Worm (Caenorhabditis elegans): ENCODE measurements around the gene C25H3.17.
A peak's percentile ranks its signal among the peaks of the same experiment; 100 is the strongest.

C25H3.17 gene

ce11 chrII:5701485-5701884, 32.0 kb upstream of the C25H3.17 start (continued):
- no peak for TF ChIP-seq fkh-2 (tag; optimal IDR thresholded peaks at IDR 0.05)
- TF ChIP-seq nhr-25 (tag; optimal IDR thresholded peaks at IDR 0.05): peak; percentile 59
- peak; percentile 29 for TF ChIP-seq lin-15B (tag; optimal IDR thresholded peaks at IDR 0.05)
- peak; percentile 81 for TF ChIP-seq aly-2 (tag; optimal IDR thresholded peaks at IDR 0.05)
- TF ChIP-seq skn-1 (tag; optimal IDR thresholded peaks at IDR 0.05): peak; percentile 26
- peak; percentile 42 for TF ChIP-seq pha-4 (tag; optimal IDR thresholded peaks at IDR 0.05)
- TF ChIP-seq snpc-4 (tag; optimal IDR thresholded peaks at IDR 0.05): peak; percentile 99
- peak; percentile 71 for TF ChIP-seq elt-2 (tag; optimal IDR thresholded peaks at IDR 0.05)
- peak; percentile 81 for TF ChIP-seq nhr-23 (tag; optimal IDR thresholded peaks at IDR 0.05)
- peak; percentile 40 for TF ChIP-seq ceh-82 (tag; optimal IDR thresholded peaks at IDR 0.05)
- TF ChIP-seq ztf-11 (tag; optimal IDR thresholded peaks at IDR 0.05): no peak
- no peak for TF ChIP-seq mdl-1 (tag; optimal IDR thresholded peaks at IDR 0.05)
- no peak for TF ChIP-seq daf-12 (tag; optimal IDR thresholded peaks at IDR 0.05)
- TF ChIP-seq unc-62 (GFP tag; optimal IDR thresholded peaks at IDR 0.05): no peak
- TF ChIP-seq mml-1 (tag; optimal IDR thresholded peaks at IDR 0.05): no peak
- no peak for TF ChIP-seq egl-5 (tag; optimal IDR thresholded peaks at IDR 0.05)
- TF ChIP-seq nfya-1 (tag; optimal IDR thresholded peaks at IDR 0.05; ENCODE audit: insufficient read depth): peak; percentile 78
- TF ChIP-seq sea-2 (GFP tag; optimal IDR thresholded peaks at IDR 0.05): no peak
- peak; percentile 10 for TF ChIP-seq lin-39 (tag; optimal IDR thresholded peaks at IDR 0.05)
- TF ChIP-seq fos-1 (tag; optimal IDR thresholded peaks at IDR 0.05): no peak
- TF ChIP-seq nhr-43 (tag; optimal IDR thresholded peaks at IDR 0.05; ENCODE audit: poor library complexity, severe bottlenecking): peak; percentile 68
- peak; percentile 41 for TF ChIP-seq nhr-77 (tag; optimal IDR thresholded peaks at IDR 0.05)
- no peak for TF ChIP-seq jun-1 (tag; optimal IDR thresholded peaks at IDR 0.05)
- TF ChIP-seq fkh-10 (GFP tag; optimal IDR thresholded peaks at IDR 0.05): no peak

DNA sequence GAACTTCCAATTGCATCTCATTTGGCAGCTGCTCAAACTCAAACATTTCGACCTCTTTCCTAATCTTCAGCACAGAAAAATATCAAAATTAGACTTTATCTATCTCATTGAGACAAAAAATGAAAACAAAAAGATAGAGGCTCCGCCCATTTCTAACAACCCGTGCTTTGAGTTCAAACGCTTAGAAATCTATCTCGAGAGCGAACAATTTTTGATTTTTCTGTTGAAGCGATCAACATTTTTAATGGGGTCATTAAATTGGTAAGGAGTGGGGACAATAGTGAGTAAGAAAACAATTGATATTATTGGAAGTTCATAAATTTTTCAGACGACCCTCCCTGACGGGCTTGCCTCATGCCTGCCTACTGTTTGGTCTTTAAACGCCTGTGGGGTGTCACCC, 29.4 kb upstream of the C25H3.17 start, which contains the start of the genes C25H3.10 and C25H3.1:
Gene C25H3.10, minus strand, starts transcription at position 101 of the 400 bp plus-strand sequence.
Gene C25H3.1, plus strand, starts transcription at position 203 of the 400 bp plus-strand sequence.
- TF ChIP-seq skn-1 (tag; optimal IDR thresholded peaks at IDR 0.05) (no peak), egl-5 (tag; optimal IDR thresholded peaks at IDR 0.05) (peak; percentile 74)

DNA sequence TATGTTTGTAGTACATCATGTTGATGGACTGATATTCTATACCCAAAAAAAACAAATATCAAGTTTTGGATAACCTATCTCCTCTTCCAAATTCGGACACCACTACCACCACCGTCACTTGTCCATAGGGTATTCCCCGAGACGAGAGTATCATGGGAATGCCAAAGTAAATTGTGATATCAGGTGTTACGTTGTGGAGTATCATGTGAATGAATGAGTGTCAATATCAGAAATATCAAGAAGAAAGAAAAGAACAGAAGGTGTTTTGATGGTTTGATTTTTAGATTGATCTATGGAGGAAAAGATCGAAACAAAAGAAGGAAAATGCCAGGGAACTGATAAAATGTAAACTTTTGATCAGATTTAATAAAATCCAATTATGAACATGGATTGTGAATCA, 28.8 kb upstream of the C25H3.17 start:
- no peak for TF ChIP-seq eor-1 (tag; optimal IDR thresholded peaks at IDR 0.05)
- no peak for TF ChIP-seq nhr-77 (tag; optimal IDR thresholded peaks at IDR 0.05)
- no peak for TF ChIP-seq egl-5 (tag; optimal IDR thresholded peaks at IDR 0.05)
- TF ChIP-seq pha-4 (tag; optimal IDR thresholded peaks at IDR 0.05): peak; percentile 52
- TF ChIP-seq nhr-237 (tag; optimal IDR thresholded peaks at IDR 0.05): no peak
- no peak for TF ChIP-seq lin-15B (tag; optimal IDR thresholded peaks at IDR 0.05)
- TF ChIP-seq ceh-9 (tag; optimal IDR thresholded peaks at IDR 0.05): no peak
- no peak for TF ChIP-seq elt-3 (tag; optimal IDR thresholded peaks at IDR 0.05)
- peak; percentile 58 for TF ChIP-seq elt-2 (tag; optimal IDR thresholded peaks at IDR 0.05)
- TF ChIP-seq snpc-4 (tag; optimal IDR thresholded peaks at IDR 0.05): peak; percentile 12
- TF ChIP-seq nhr-25 (tag; optimal IDR thresholded peaks at IDR 0.05): no peak
- TF ChIP-seq nhr-67 (tag; optimal IDR thresholded peaks at IDR 0.05): no peak
- TF ChIP-seq fkh-2 (tag; optimal IDR thresholded peaks at IDR 0.05): no peak
- no peak for TF ChIP-seq mdl-1 (tag; optimal IDR thresholded peaks at IDR 0.05)
- no peak for TF ChIP-seq unc-62 (GFP tag; optimal IDR thresholded peaks at IDR 0.05)
- no peak for TF ChIP-seq lsy-12 (tag; optimal IDR thresholded peaks at IDR 0.05)
- no peak for TF ChIP-seq daf-12 (tag; optimal IDR thresholded peaks at IDR 0.05)
- TF ChIP-seq pqm-1 (tag; optimal IDR thresholded peaks at IDR 0.05): peak; percentile 42
- no peak for TF ChIP-seq skn-1 (tag; optimal IDR thresholded peaks at IDR 0.05)
- TF ChIP-seq ama-1 (optimal IDR thresholded peaks at IDR 0.05): no peak
- TF ChIP-seq unc-39 (tag; optimal IDR thresholded peaks at IDR 0.05): no peak
- TF ChIP-seq jun-1 (tag; optimal IDR thresholded peaks at IDR 0.05): no peak

DNA sequence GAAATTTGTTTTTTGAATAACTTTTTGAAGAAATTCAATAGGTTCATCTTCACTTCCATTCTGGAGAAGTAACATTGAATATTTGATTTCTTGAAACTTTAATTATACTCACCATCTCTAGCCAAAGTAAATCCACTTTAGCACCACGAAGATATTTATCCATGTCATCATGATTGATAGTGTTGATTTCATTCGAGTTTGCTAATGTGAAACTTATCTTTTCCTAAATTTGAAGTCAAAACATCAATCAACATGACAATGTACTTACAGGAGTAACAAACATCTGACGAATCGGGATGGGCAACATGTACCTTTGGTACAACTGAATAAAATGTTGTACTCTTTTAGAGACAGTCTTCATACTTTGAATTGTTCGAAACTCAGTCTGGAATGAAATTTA, 27.9 kb upstream of the C25H3.17 start:
- no peak for TF ChIP-seq nhr-23 (tag; optimal IDR thresholded peaks at IDR 0.05)
- TF ChIP-seq unc-39 (tag; optimal IDR thresholded peaks at IDR 0.05): no peak
- TF ChIP-seq pqm-1 (tag; optimal IDR thresholded peaks at IDR 0.05): no peak
- no peak for TF ChIP-seq elt-1 (tag; optimal IDR thresholded peaks at IDR 0.05)

DNA sequence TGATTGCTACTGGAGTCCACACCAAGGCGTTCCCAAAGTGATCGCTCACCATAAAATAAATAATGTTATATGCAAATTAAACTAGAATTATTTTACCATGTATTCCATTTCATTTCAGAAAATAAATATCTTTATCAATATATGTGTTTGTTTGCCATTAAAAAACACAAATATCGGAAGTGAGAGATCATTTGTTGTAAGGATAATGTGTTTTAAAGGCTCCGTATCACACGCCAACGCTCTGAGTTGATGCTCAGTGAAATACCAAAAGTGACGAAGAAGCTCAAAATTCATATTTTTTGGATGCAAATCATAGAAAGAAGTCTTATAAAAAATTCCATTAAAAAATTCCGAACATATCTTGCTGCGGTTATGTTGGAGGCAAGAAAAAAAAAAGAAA, 26.7 kb upstream of the C25H3.17 start:
- no peak for TF ChIP-seq ama-1 (optimal IDR thresholded peaks at IDR 0.05)
- TF ChIP-seq sea-2 (GFP tag; optimal IDR thresholded peaks at IDR 0.05): no peak
- no peak for TF ChIP-seq R02D3.7 (tag; optimal IDR thresholded peaks at IDR 0.05)
- no peak for TF ChIP-seq elt-1 (tag; optimal IDR thresholded peaks at IDR 0.05)
- no peak for TF ChIP-seq egl-5 (tag; optimal IDR thresholded peaks at IDR 0.05)
- no peak for TF ChIP-seq nhr-11 (tag; optimal IDR thresholded peaks at IDR 0.05)
- no peak for TF ChIP-seq unc-62 (GFP tag; optimal IDR thresholded peaks at IDR 0.05)
